Worm (Caenorhabditis elegans) whole organism, L3 larva: Measurements from ENCODE around the gene sec-6.
"Not testable (repeated sequence)": the region's sequence is repeated elsewhere in the genome, so short reads cannot be mapped to it uniquely, and the experiment has no call there.

ENCODE experiments used
- R02D3.7 ChIP-seq: fragments of 150-350 bp; optimal IDR thresholded peaks from 2 replicates; lab custom pipeline; 2014; ENCODE audit warnings: missing biosample characterization, missing genetic modification characterization
- aly-2 ChIP-seq: fragments of 150-350 bp; optimal IDR thresholded peaks from 2 replicates; lab custom pipeline; 2014; ENCODE audit warnings: missing biosample characterization, missing genetic modification characterization
- ceh-16 ChIP-seq: sonication (generic microtip); optimal IDR thresholded peaks from 2 replicates; lab custom pipeline; 2017; ENCODE audit warnings: missing biosample characterization, missing genetic modification characterization
- ceh-28 ChIP-seq: fragments of 150-350 bp; optimal IDR thresholded peaks from 2 replicates; lab custom pipeline; 2014; ENCODE audit warnings: missing biosample characterization, missing genetic modification reagents, missing genetic modification characterization
- ceh-82 ChIP-seq: fragments of 150-350 bp; optimal IDR thresholded peaks from 2 replicates; lab custom pipeline; 2014; ENCODE audit warnings: missing biosample characterization, missing genetic modification characterization
- ceh-9 ChIP-seq: sonication (generic microtip); optimal IDR thresholded peaks from 2 replicates; lab custom pipeline; 2018; ENCODE audit warnings: missing biosample characterization, missing genetic modification characterization
- daf-12 ChIP-seq: fragments of 150-350 bp; optimal IDR thresholded peaks from 2 replicates; lab custom pipeline; 2014; ENCODE audit warnings: missing biosample characterization, missing genetic modification reagents, missing genetic modification characterization
- egl-27 ChIP-seq: sonication (generic microtip); optimal IDR thresholded peaks from 4 replicates; lab custom pipeline; 2017; ENCODE audit warnings: missing biosample characterization, missing genetic modification reagents, missing genetic modification characterization
- egl-5 ChIP-seq: fragments of 150-350 bp; optimal IDR thresholded peaks from 2 replicates; lab custom pipeline; 2017; ENCODE audit warnings: missing biosample characterization, missing genetic modification reagents, missing genetic modification characterization, inconsistent platforms
- elt-1 ChIP-seq: fragments of 150-350 bp; optimal IDR thresholded peaks from 2 replicates; lab custom pipeline; 2014; ENCODE audit warnings: missing biosample characterization, missing genetic modification characterization
- elt-2 ChIP-seq: sonication (generic microtip); optimal IDR thresholded peaks from 2 replicates; lab custom pipeline; 2016; ENCODE audit warnings: missing genetic modification reagents, mild to moderate bottlenecking, missing genetic modification characterization, missing compliant biosample characterization
- elt-3 ChIP-seq, 3 experiments: fragments of 150-350 bp in 1 of 3; sonication (generic microtip) in 2 of 3; optimal IDR thresholded peaks; 2 replicates in 2 of 3; 4 replicates in 1 of 3; lab custom pipeline; 2014 to 2017; ENCODE audit warnings: missing biosample characterization in 3 of 3, missing genetic modification characterization in 3 of 3
- fkh-10 ChIP-seq: sonication (generic microtip); optimal IDR thresholded peaks from 2 replicates; lab custom pipeline; 2017; ENCODE audit warnings: missing biosample characterization, missing genetic modification reagents, missing genetic modification characterization
- fkh-2 ChIP-seq: fragments of 150-350 bp; optimal IDR thresholded peaks from 2 replicates; lab custom pipeline; 2014; ENCODE audit warnings: missing biosample characterization, missing genetic modification reagents, missing genetic modification characterization
- fos-1 ChIP-seq: fragments of 150-350 bp; optimal IDR thresholded peaks from 2 replicates; lab custom pipeline; 2014; ENCODE audit warnings: missing biosample characterization, missing genetic modification characterization
- jun-1 ChIP-seq: fragments of 150-350 bp; optimal IDR thresholded peaks from 2 replicates; lab custom pipeline; 2014; ENCODE audit warnings: missing biosample characterization, missing genetic modification reagents, missing genetic modification characterization
- lin-15B ChIP-seq: fragments of 150-350 bp; optimal IDR thresholded peaks from 2 replicates; lab custom pipeline; 2014; ENCODE audit warnings: missing biosample characterization, missing genetic modification characterization
- lin-39 ChIP-seq: fragments of 150-350 bp; optimal IDR thresholded peaks from 2 replicates; lab custom pipeline; 2018; ENCODE audit warnings: missing biosample characterization, missing genetic modification reagents, missing genetic modification characterization
- mdl-1 ChIP-seq: fragments of 150-350 bp; optimal IDR thresholded peaks from 2 replicates; lab custom pipeline; 2014; ENCODE audit warnings: missing biosample characterization, missing genetic modification characterization
- nfya-1 ChIP-seq: sonication (generic microtip); optimal IDR thresholded peaks from 2 replicates; lab custom pipeline; 2017; ENCODE audit warnings: missing genetic modification characterization, mild to moderate bottlenecking, missing compliant biosample characterization, antibody characterized with exemption, moderate library complexity; ENCODE audit not compliant: insufficient read depth
- nhr-11 ChIP-seq: fragments of 150-350 bp; optimal IDR thresholded peaks from 2 replicates; lab custom pipeline; 2014; ENCODE audit warnings: missing biosample characterization, missing genetic modification characterization
- nhr-12 ChIP-seq: fragments of 150-350 bp; optimal IDR thresholded peaks from 2 replicates; lab custom pipeline; 2014; ENCODE audit warnings: missing biosample characterization, missing genetic modification characterization
- nhr-23 ChIP-seq: fragments of 150-350 bp; optimal IDR thresholded peaks from 2 replicates; lab custom pipeline; 2014; ENCODE audit warnings: missing biosample characterization, missing genetic modification reagents, missing genetic modification characterization
- nhr-25 ChIP-seq: sonication (generic microtip); optimal IDR thresholded peaks from 2 replicates; lab custom pipeline; 2017; ENCODE audit warnings: missing biosample characterization, missing genetic modification characterization
- nhr-28 ChIP-seq: fragments of 150-350 bp; optimal IDR thresholded peaks from 2 replicates; lab custom pipeline; 2014; ENCODE audit warnings: missing biosample characterization, missing genetic modification characterization
- nhr-43 ChIP-seq: sonication (generic microtip); optimal IDR thresholded peaks from 2 replicates; lab custom pipeline; 2016; ENCODE audit warnings: mild to moderate bottlenecking, missing genetic modification characterization, missing compliant biosample characterization; ENCODE audit not compliant: poor library complexity, severe bottlenecking
- nhr-76 ChIP-seq: fragments of 150-350 bp; sonication (generic microtip); optimal IDR thresholded peaks from 5 replicates; lab custom pipeline; 2014; ENCODE audit warnings: missing biosample characterization, missing genetic modification characterization
- nhr-77 ChIP-seq: fragments of 150-350 bp; optimal IDR thresholded peaks from 2 replicates; lab custom pipeline; 2014; ENCODE audit warnings: missing biosample characterization, missing genetic modification characterization
- pha-4 ChIP-seq: fragments of 150-350 bp; optimal IDR thresholded peaks from 2 replicates; lab custom pipeline; 2014; ENCODE audit warnings: missing biosample characterization, missing genetic modification reagents, missing genetic modification characterization
- sea-2 ChIP-seq: fragments of 150-350 bp; sonication (generic microtip); optimal IDR thresholded peaks from 4 replicates; lab custom pipeline; 2014; ENCODE audit warnings: missing biosample characterization, missing genetic modification reagents, missing genetic modification characterization
- skn-1 ChIP-seq: fragments of 150-350 bp; optimal IDR thresholded peaks from 2 replicates; lab custom pipeline; 2014; ENCODE audit warnings: missing biosample characterization, missing genetic modification characterization
- tbx-2 ChIP-seq: sonication (generic microtip); optimal IDR thresholded peaks from 2 replicates; lab custom pipeline; 2016; ENCODE audit warnings: mild to moderate bottlenecking, missing genetic modification characterization, missing compliant biosample characterization
- unc-39 ChIP-seq: sonication (generic microtip); optimal IDR thresholded peaks from 4 replicates; lab custom pipeline; 2017; ENCODE audit warnings: missing biosample characterization, missing genetic modification characterization
- unc-62 ChIP-seq: fragments of 150-350 bp; sonication (generic microtip); optimal IDR thresholded peaks from 4 replicates; lab custom pipeline; 2014; ENCODE audit warnings: missing biosample characterization, missing genetic modification reagents, missing genetic modification characterization
- zag-1 ChIP-seq: fragments of 150-350 bp; optimal IDR thresholded peaks from 2 replicates; lab custom pipeline; 2014; ENCODE audit warnings: missing biosample characterization, missing genetic modification characterization
- ztf-11 ChIP-seq: fragments of 150-350 bp; optimal IDR thresholded peaks from 2 replicates; lab custom pipeline; 2014; ENCODE audit warnings: missing biosample characterization, missing genetic modification characterization

Gene sec-6

DNA sequence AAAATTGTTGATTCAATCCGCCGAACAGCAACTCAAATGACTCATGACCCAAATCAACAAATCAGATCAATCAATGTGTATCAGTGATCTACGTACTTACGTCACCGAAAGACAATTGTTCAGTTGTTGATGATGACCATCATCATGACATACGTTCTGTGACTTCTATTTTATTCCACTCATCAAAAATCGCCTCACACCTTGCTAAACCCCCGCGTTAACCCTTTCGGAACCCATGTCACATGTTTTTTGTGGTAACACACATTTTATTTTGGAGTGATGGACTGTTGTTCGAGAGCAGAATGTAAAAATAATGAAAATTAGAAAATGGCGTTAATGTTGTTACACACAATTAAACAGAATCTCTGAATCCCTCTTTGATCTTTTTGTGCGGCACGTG, 16.9 kb upstream of the sec-6 start:
- TF ChIP-seq ztf-11 (tag; lab: Kevin White, UChicago) = no peak
- no peak for TF ChIP-seq unc-62
- no peak for TF ChIP-seq nhr-25 (tag; lab: Kevin White, UChicago)
- TF ChIP-seq fkh-2 (tag; lab: Kevin White, UChicago) = no peak
- TF ChIP-seq ceh-82 (tag; lab: Kevin White, UChicago) = no peak
- no peak for TF ChIP-seq mdl-1 (tag; lab: Kevin White, UChicago)
- no peak for TF ChIP-seq nhr-77 (tag; lab: Kevin White, UChicago)
- no peak for TF ChIP-seq elt-1 (tag; lab: Kevin White, UChicago)
- TF ChIP-seq ceh-16 = no peak
- no peak for TF ChIP-seq aly-2 (tag; lab: Kevin White, UChicago)
- no peak for TF ChIP-seq fos-1 (tag; lab: Kevin White, UChicago)
- no peak for TF ChIP-seq lin-15B
- no peak for TF ChIP-seq skn-1 (tag; lab: Kevin White, UChicago)
- no peak for TF ChIP-seq elt-3 (tag; optimal IDR thresholded peaks at IDR 0.05; lab: Kevin White, UChicago)
- no peak for TF ChIP-seq lin-39
- no peak for TF ChIP-seq jun-1 (tag; lab: Kevin White, UChicago)
- TF ChIP-seq nhr-23 (tag; lab: Kevin White, UChicago) = no peak
- TF ChIP-seq unc-39 (tag; lab: Kevin White, UChicago) = no peak
- TF ChIP-seq fkh-10 (GFP tag; lab: Kevin White, UChicago) = no peak

DNA sequence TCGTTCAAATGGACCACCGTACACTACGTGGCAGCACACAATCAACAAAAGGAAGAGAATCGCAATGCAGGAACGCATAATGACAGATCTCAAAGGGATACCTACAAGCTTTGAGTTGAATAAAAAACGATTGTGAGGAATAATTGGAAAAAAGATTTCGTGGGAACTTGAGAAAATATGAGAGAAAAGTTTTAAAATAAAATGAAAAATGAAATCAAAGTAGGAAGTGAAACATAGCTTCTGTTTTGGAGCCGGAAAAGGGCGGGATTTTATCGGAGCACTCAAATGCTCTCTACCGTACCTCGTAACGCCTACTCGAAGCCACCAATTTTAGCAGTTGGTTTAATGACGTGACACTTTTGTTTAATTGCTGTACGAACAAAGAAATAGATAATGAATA, 14.6 kb upstream of the sec-6 start, which contains the start of gene F09E5.14:
Gene F09E5.14, minus strand, starts transcription at position 101 of the 400 bp plus-strand sequence.
- TF ChIP-seq elt-2 (no peak), egl-27 (no peak), unc-62 (no peak), egl-5 (tag; lab: Kevin White, UChicago) (no peak), jun-1 (tag; lab: Kevin White, UChicago) (no peak), nhr-12 (tag; lab: Kevin White, UChicago) (no peak), nhr-76 (tag; lab: Kevin White, UChicago) (no peak), tbx-2 (no peak), nhr-28 (tag; lab: Kevin White, UChicago) (no peak), sea-2 (GFP tag; lab: Kevin White, UChicago) (no peak), ceh-9 (tag; lab: Kevin White, UChicago) (no peak), daf-12 (tag; lab: Kevin White, UChicago) (no peak), pha-4 (tag; lab: Kevin White, UChicago) (no peak)
- TF ChIP-seq, all 47 proteins: peak for 0

DNA sequence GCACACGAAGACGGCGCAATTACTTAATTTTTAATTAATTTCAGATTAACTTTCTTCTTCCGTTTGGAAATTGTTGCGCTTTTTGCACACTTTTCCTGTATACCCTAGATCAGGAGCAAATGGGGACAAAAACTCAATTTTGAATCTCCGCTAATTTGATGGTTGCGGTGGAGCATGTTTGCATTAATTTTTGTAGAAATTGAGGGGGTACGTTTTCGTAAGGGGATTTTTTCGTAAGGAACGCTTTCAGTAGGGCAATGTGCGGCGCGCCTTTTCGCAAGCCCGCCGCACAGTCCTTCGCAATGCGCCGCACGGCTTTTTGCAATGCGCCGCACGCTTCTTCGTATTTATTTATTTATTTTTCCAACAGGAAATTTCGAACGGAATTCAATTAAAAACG, 13.0 kb upstream of the sec-6 start:
- TF ChIP-seq nhr-23 (tag; lab: Kevin White, UChicago) (peak; percentile 74), elt-2 (peak; percentile 62), nfya-1 (peak; percentile 74), nhr-25 (tag; lab: Kevin White, UChicago) (peak; percentile 57), egl-5 (tag; lab: Kevin White, UChicago) (peak; percentile 11), ceh-82 (tag; lab: Kevin White, UChicago) (peak; percentile 19), pha-4 (tag; lab: Kevin White, UChicago) (peak; percentile 72), lin-15B (peak; percentile 47), jun-1 (tag; lab: Kevin White, UChicago) (peak; percentile 31), lin-39 (peak; percentile 52), ceh-28 (tag; lab: Kevin White, UChicago) (peak; percentile 42), R02D3.7 (tag; lab: Kevin White, UChicago) (peak; percentile 61), nhr-43 (tag; lab: Kevin White, UChicago) (peak; percentile 43)

ce11 chrII:5350357-5350756, 9.0 kb upstream of the sec-6 start, which contains the start of gene F09E5.8:
F09E5.8 (plus strand) TSS chrII:5350669.
- not testable (repeated sequence) for TF ChIP-seq elt-2; zag-1 (tag; lab: Kevin White, UChicago); nhr-11 (tag; lab: Kevin White, UChicago)
- TF ChIP-seq, all 47 proteins: peak for 0; not testable (repeated sequence) for 47
